Fruit fly (Drosophila melanogaster) whole organism, prepupa: Measurements from ENCODE around the gene snRNP-U1-70K.

Experiments
- CG3919 ChIP-seq: fragments of 200-800 bp; sonication (Bioruptor generic); optimal IDR thresholded peaks from 3 replicates; lab custom pipeline; 2016; ENCODE audit warnings: missing biosample characterization, missing genetic modification characterization
- CG6854 ChIP-seq: fragments of 200-800 bp; sonication (Bioruptor generic); optimal IDR thresholded peaks from 2 replicates; lab custom pipeline; 2017; ENCODE audit warnings: missing biosample characterization, mild to moderate bottlenecking, missing genetic modification characterization
- CG8319 ChIP-seq: fragments of 200-800 bp; sonication (Bioruptor generic); optimal IDR thresholded peaks from 3 replicates; lab custom pipeline; 2016; ENCODE audit warnings: missing biosample characterization, missing genetic modification characterization
- CG8632 ChIP-seq: fragments of 200-800 bp; sonication (Bioruptor generic); optimal IDR thresholded peaks from 3 replicates; lab custom pipeline; 2016; ENCODE audit warnings: missing biosample characterization, missing genetic modification characterization
- Met ChIP-seq: fragments of 200-800 bp; sonication (Bioruptor generic); optimal IDR thresholded peaks from 3 replicates; lab custom pipeline; 2016; ENCODE audit warnings: missing biosample characterization, missing genetic modification characterization
- Sox15 ChIP-seq: fragments of 200-800 bp; sonication (Bioruptor generic); optimal IDR thresholded peaks from 3 replicates; lab custom pipeline; 2016; ENCODE audit warnings: missing biosample characterization, missing genetic modification characterization
- esn ChIP-seq: fragments of 200-800 bp; sonication (Bioruptor generic); optimal IDR thresholded peaks from 2 replicates; lab custom pipeline; 2016; ENCODE audit warnings: missing biosample characterization, mild to moderate bottlenecking, missing genetic modification characterization, moderate library complexity
- lz ChIP-seq: fragments of 200-800 bp; sonication (Bioruptor generic); optimal IDR thresholded peaks from 3 replicates; lab custom pipeline; 2016; ENCODE audit warnings: missing biosample characterization, missing genetic modification characterization
- salr ChIP-seq, 2 experiments: fragments of 200-800 bp; sonication (Bioruptor generic); optimal IDR thresholded peaks; 3 replicates each; lab custom pipeline; 2016 to 2018; ENCODE audit warnings: missing biosample characterization in 2 of 2, missing genetic modification characterization in 2 of 2, mild to moderate bottlenecking in 1 of 2

dm6 chr2L:6971597-6972036 lies at the start of gene snRNP-U1-70K:
- no peak for TF ChIP-seq esn (GFP tag; lab: Kevin White, UChicago)
- no peak for TF ChIP-seq lz (GFP tag; lab: Kevin White, UChicago)
- no peak for TF ChIP-seq CG6854 (GFP tag; lab: Kevin White, UChicago)
- no peak for TF ChIP-seq CG8632 (GFP tag; lab: Kevin White, UChicago)
- TF ChIP-seq salr (GFP tag; optimal IDR thresholded peaks at IDR 0.05; lab: Kevin White, UChicago), result no peak
- TF ChIP-seq Sox15 (GFP tag; lab: Kevin White, UChicago), result no peak
- no peak for TF ChIP-seq CG3919
- no peak for TF ChIP-seq Met (GFP tag; lab: Kevin White, UChicago)
- TF ChIP-seq CG8319 (GFP tag; lab: Kevin White, UChicago), result no peak
